Fruit fly (Drosophila melanogaster): ENCODE data around the gene beat-Vb.

The beat-Vb gene

dm6 chr3R:12981334-12982166 is 65.7 kb downstream of the beat-Vb start (continued):
- TF ChIP-seq CG10462 (GFP tag; optimal IDR thresholded peaks at IDR 0.05), result peak; percentile 19
- no peak for TF ChIP-seq CG9876 (GFP tag; optimal IDR thresholded peaks at IDR 0.05)
- no peak for TF ChIP-seq jigr1 (GFP tag; IDR thresholded peaks at IDR 0.05)
- TF ChIP-seq CG2678 (tag; optimal IDR thresholded peaks at IDR 0.05), result peak; percentile 85
- peak; percentile 33 for TF ChIP-seq slou (GFP tag; optimal IDR thresholded peaks at IDR 0.05)
- no peak for TF ChIP-seq CG17612 (GFP tag; IDR thresholded peaks at IDR 0.05)
- TF ChIP-seq Mrtf (GFP tag; IDR thresholded peaks at IDR 0.05), result peak; percentile 59; the same call in 1 of the 3 replicates
- peak; percentile 0 for TF ChIP-seq jing (GFP tag; optimal IDR thresholded peaks at IDR 0.05)
- no peak for TF ChIP-seq dati (GFP tag; IDR thresholded peaks at IDR 0.05)
- peak; percentile 44 for TF ChIP-seq Hsf (GFP tag; optimal IDR thresholded peaks at IDR 0.05)
- peak; percentile 50 for TF ChIP-seq CG14441 (GFP tag; IDR thresholded peaks at IDR 0.05)
- TF ChIP-seq GATAe (GFP tag; conservative IDR thresholded peaks at IDR 0.05), result no peak
- no peak for TF ChIP-seq CG6272 (GFP tag; IDR thresholded peaks at IDR 0.05)
- TF ChIP-seq maf-S (GFP tag; optimal IDR thresholded peaks at IDR 0.05), result no peak
- peak; percentile 71 for TF ChIP-seq CG4820 (GFP tag; optimal IDR thresholded peaks at IDR 0.05)
- TF ChIP-seq CG7839 (tag; optimal IDR thresholded peaks at IDR 0.05), result peak; percentile 81
- TF ChIP-seq psq (GFP tag; optimal IDR thresholded peaks at IDR 0.05), result no peak
- TF ChIP-seq CG6854 (GFP tag; optimal IDR thresholded peaks at IDR 0.05), result peak; percentile 48
- peak; percentile 43 for TF ChIP-seq mam (GFP tag; optimal IDR thresholded peaks at IDR 0.05)
- no peak; the same call in 1 of the 2 replicates for TF ChIP-seq Atf6 (GFP tag; IDR thresholded peaks at IDR 0.05)
- TF ChIP-seq Dll (GFP tag; IDR thresholded peaks at IDR 0.05; ENCODE audit: partially characterized antibody), result no peak
- no peak for TF ChIP-seq CG11560 (tag; IDR thresholded peaks at IDR 0.05)
- no peak for TF ChIP-seq Adf1 (GFP tag; IDR thresholded peaks at IDR 0.05)
- TF ChIP-seq unc-4 (GFP tag; IDR thresholded peaks at IDR 0.05; ENCODE audit: partially characterized antibody), result no peak
- TF ChIP-seq CG11085 (GFP tag; IDR thresholded peaks at IDR 0.05), result no peak
- peak; percentile 35 for TF ChIP-seq Max (GFP tag; optimal IDR thresholded peaks at IDR 0.05)
- TF ChIP-seq CG1024 (GFP tag; IDR thresholded peaks at IDR 0.05), result 0 out of 2 replicates have a peak, but pooled peaks have one; percentile 17
- TF ChIP-seq CG13894 (tag; optimal IDR thresholded peaks at IDR 0.05), result no peak
- TF ChIP-seq Atf-2 (GFP tag; optimal IDR thresholded peaks at IDR 0.05), result peak; percentile 33
- TF ChIP-seq schlank (tag; optimal IDR thresholded peaks at IDR 0.05), result no peak
- no peak for TF ChIP-seq shn (GFP tag; optimal IDR thresholded peaks at IDR 0.05)
- TF ChIP-seq Nf-YC (tag; optimal IDR thresholded peaks at IDR 0.05), result peak; percentile 52
- no peak for TF ChIP-seq CG16779 (GFP tag; IDR thresholded peaks at IDR 0.05)
- TF ChIP-seq Ravus (GFP tag; IDR thresholded peaks at IDR 0.05), result no peak
- no peak for TF ChIP-seq pum (GFP tag; optimal IDR thresholded peaks at IDR 0.05)
- TF ChIP-seq CG17328 (GFP tag; IDR thresholded peaks at IDR 0.05), result peak; percentile 40; the same call in 1 of the 2 replicates
- no peak for TF ChIP-seq HLH4C (GFP tag; IDR thresholded peaks at IDR 0.05; ENCODE audit: partially characterized antibody)
- peak; percentile 5 for TF ChIP-seq lilli (GFP tag; optimal IDR thresholded peaks at IDR 0.05)
- TF ChIP-seq CG12942 (GFP tag; optimal IDR thresholded peaks at IDR 0.05), result peak; percentile 28
- TF ChIP-seq CG7963 (GFP tag; IDR thresholded peaks at IDR 0.05; ENCODE audit: partially characterized antibody), result no peak
- TF ChIP-seq C15 (GFP tag; IDR thresholded peaks at IDR 0.05), result no peak
- peak; percentile 38 to 41 for TF ChIP-seq dpn (GFP tag; optimal IDR thresholded peaks at IDR 0.05)
- TF ChIP-seq knrl (GFP tag; IDR thresholded peaks at IDR 0.05; ENCODE audit: partially characterized antibody), result no peak
- TF ChIP-seq btn (GFP tag; optimal IDR thresholded peaks at IDR 0.05), result no peak
- TF ChIP-seq wor (GFP tag; IDR thresholded peaks at IDR 0.05), result 0 out of 2 replicates have a peak, but pooled peaks have one; percentile 20
- TF ChIP-seq bsh (GFP tag; optimal IDR thresholded peaks at IDR 0.05), result peak; percentile 34 to 60
- TF ChIP-seq so (GFP tag; IDR thresholded peaks at IDR 0.05), result 0 out of 3 replicates have a peak, but pooled peaks have one; percentile 40
- no peak for TF ChIP-seq CG10565 (GFP tag; optimal IDR thresholded peaks at IDR 0.05)
- no peak for TF ChIP-seq CG8359 (GFP tag; optimal IDR thresholded peaks at IDR 0.05; ENCODE audit: borderline replicate concordance)

All from whole organism, embryonic.